Worm (Caenorhabditis elegans) whole organism, L2 larva: Measurements from ENCODE around the gene act-3.

ENCODE experiments used
- Y55F3AM.14 ChIP-seq: fragments of 200-800 bp; sonication (Bioruptor generic); optimal IDR thresholded peaks from 2 replicates; lab custom pipeline; 2018; ENCODE audit warnings: mild to moderate bottlenecking, missing genetic modification characterization, missing compliant biosample characterization
- ZK546.5 ChIP-seq: sonication (generic microtip); optimal IDR thresholded peaks from 2 replicates; lab custom pipeline; 2017; ENCODE audit warnings: missing biosample characterization, missing genetic modification characterization
- aly-2 ChIP-seq: fragments of 150-350 bp; optimal IDR thresholded peaks from 2 replicates; lab custom pipeline; 2014; ENCODE audit warnings: missing biosample characterization, missing genetic modification characterization
- ama-1 ChIP-seq: fragments of 150-350 bp; optimal IDR thresholded peaks from 2 replicates; lab custom pipeline; 2018; ENCODE audit warnings: inconsistent platforms
- crh-2 ChIP-seq: sonication (generic microtip); optimal IDR thresholded peaks from 2 replicates; lab custom pipeline; 2017; ENCODE audit warnings: missing biosample characterization, missing genetic modification characterization
- egl-27 ChIP-seq: sonication (generic microtip); optimal IDR thresholded peaks from 3 replicates; lab custom pipeline; 2017; ENCODE audit warnings: missing biosample characterization, missing genetic modification reagents, missing genetic modification characterization
- fos-1 ChIP-seq: fragments of 150-350 bp; optimal IDR thresholded peaks from 2 replicates; lab custom pipeline; 2014; ENCODE audit warnings: missing biosample characterization, missing genetic modification characterization
- nhr-12 ChIP-seq: fragments of 150-350 bp; optimal IDR thresholded peaks from 2 replicates; lab custom pipeline; 2014; ENCODE audit warnings: missing biosample characterization, missing genetic modification characterization
- nhr-77 ChIP-seq: fragments of 150-350 bp; optimal IDR thresholded peaks from 2 replicates; lab custom pipeline; 2014; ENCODE audit warnings: missing biosample characterization, missing genetic modification characterization
- unc-62 ChIP-seq: fragments of 150-350 bp; optimal IDR thresholded peaks from 2 replicates; lab custom pipeline; 2014; ENCODE audit warnings: missing biosample characterization, missing genetic modification reagents, missing genetic modification characterization
- zag-1 ChIP-seq: fragments of 150-350 bp; optimal IDR thresholded peaks from 2 replicates; lab custom pipeline; 2014; ENCODE audit warnings: missing biosample characterization, missing genetic modification characterization
- ztf-11 ChIP-seq: sonication (generic microtip); optimal IDR thresholded peaks from 2 replicates; lab custom pipeline; 2017; ENCODE audit warnings: missing biosample characterization, missing genetic modification characterization

DNA sequence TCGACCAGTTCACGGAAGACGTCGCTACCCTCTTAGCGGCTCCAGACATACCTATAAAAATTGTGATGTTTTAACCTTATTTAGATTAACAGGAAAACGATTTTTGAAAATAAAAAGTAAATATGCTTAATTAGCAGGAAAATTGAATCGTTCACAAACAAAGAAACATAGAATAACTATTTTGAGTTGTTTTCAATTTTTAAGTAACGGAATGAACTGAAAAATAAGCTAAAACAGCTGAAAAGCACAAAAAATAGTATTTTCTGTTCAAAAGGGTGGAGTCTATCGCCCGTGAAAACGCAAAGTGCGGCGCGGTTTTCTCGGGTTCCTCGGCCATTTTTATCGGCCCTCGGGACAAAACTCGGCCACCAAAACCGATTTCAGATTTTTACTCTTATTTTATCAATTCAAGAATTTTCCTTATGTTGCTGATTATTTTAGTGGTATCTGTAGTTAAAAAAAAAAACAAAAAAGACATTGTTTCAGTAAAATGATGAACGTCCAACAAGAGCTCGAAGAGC is 49.6 kb upstream of the act-3 start, which contains the start of the genes atp-5 and lmtr-3:
- TF ChIP-seq egl-27 (tag; lab: Kevin White, UChicago) = no peak
- no peak for TF ChIP-seq ama-1
- TF ChIP-seq ZK546.5 (tag; lab: Kevin White, UChicago) = no peak
- no peak for TF ChIP-seq nhr-77
- TF ChIP-seq aly-2 (tag; lab: Kevin White, UChicago) = no peak
- no peak for TF ChIP-seq Y55F3AM.14
- TF ChIP-seq crh-2 = peak; percentile 67
- no peak for TF ChIP-seq nhr-12 (tag; lab: Kevin White, UChicago)
- no peak for TF ChIP-seq ztf-11 (tag; lab: Kevin White, UChicago)
- no peak for TF ChIP-seq zag-1 (tag; lab: Kevin White, UChicago)
- peak; percentile 62 for TF ChIP-seq fos-1 (tag; lab: Kevin White, UChicago)
- no peak for TF ChIP-seq unc-62 (GFP tag; lab: Kevin White, UChicago)
